Worm (Caenorhabditis elegans) whole organism, L3 larva: ENCODE data around the gene C56G2.22.

Source experiments
- daf-12 ChIP-seq: fragments of 150-350 bp; optimal IDR thresholded peaks from 2 replicates; lab custom pipeline; 2014; ENCODE audit warnings: missing biosample characterization, missing genetic modification reagents, missing genetic modification characterization
- pha-4 ChIP-seq: fragments of 150-350 bp; optimal IDR thresholded peaks from 2 replicates; lab custom pipeline; 2014; ENCODE audit warnings: missing biosample characterization, missing genetic modification reagents, missing genetic modification characterization

ce11 chrIII:6307832-6308231, 38.4 kb upstream of the C56G2.22 start:
- no peak for TF ChIP-seq daf-12 (tag; lab: Kevin White, UChicago)
- no peak for TF ChIP-seq pha-4 (tag; lab: Kevin White, UChicago)
